Fruit fly (Drosophila melanogaster) whole organism, pupa: Measurements from ENCODE around the gene Hmt4-20.
A peak's percentile ranks its signal among the peaks of the same experiment; 100 is the strongest.

Experiments
- CG10348 ChIP-seq: fragments of 200-800 bp; sonication (Bioruptor generic); IDR thresholded peaks from 2 replicates; pipeline ENCODE4 v1.3.6; 2022; ENCODE audit warnings: missing biosample characterization, missing genetic modification characterization
- CG12605 ChIP-seq: fragments of 200-800 bp; sonication (Bioruptor generic); IDR thresholded peaks from 2 replicates; pipeline ENCODE4 v1.3.6; 2022; ENCODE audit warnings: missing biosample characterization, missing genetic modification characterization
- CG13204 ChIP-seq: fragments of 200-800 bp; sonication (Bioruptor generic); optimal IDR thresholded peaks from 2 replicates; lab custom pipeline; 2018; ENCODE audit warnings: missing biosample characterization, mild to moderate bottlenecking, missing genetic modification characterization, moderate library complexity
- CG14655 ChIP-seq: fragments of 200-800 bp; sonication (Bioruptor generic); optimal IDR thresholded peaks from 3 replicates; lab custom pipeline; 2017; ENCODE audit warnings: mild to moderate bottlenecking, missing biosample characterization, missing genetic modification reagents, missing genetic modification characterization
- CG15710 ChIP-seq: fragments of 200-800 bp; sonication (Bioruptor generic); optimal IDR thresholded peaks from 2 replicates; lab custom pipeline; 2018; ENCODE audit warnings: missing biosample characterization, mild to moderate bottlenecking, missing genetic modification characterization, moderate library complexity
- CG17806 ChIP-seq: fragments of 200-800 bp; sonication (Bioruptor generic); optimal IDR thresholded peaks from 2 replicates; lab custom pipeline; 2018; ENCODE audit warnings: missing biosample characterization, mild to moderate bottlenecking, missing genetic modification characterization, moderate library complexity
- CG32121 ChIP-seq: fragments of 200-800 bp; sonication (Bioruptor generic); IDR thresholded peaks from 2 replicates; pipeline ENCODE4 v1.3.6; 2022; ENCODE audit warnings: missing biosample characterization, missing genetic modification characterization
- CG34367 ChIP-seq: fragments of 200-800 bp; sonication (Bioruptor generic); optimal IDR thresholded peaks from 2 replicates; lab custom pipeline; 2018; ENCODE audit warnings: missing biosample characterization, mild to moderate bottlenecking, missing genetic modification characterization
- CG4496 ChIP-seq: fragments of 200-800 bp; sonication (Bioruptor generic); IDR thresholded peaks from 3 replicates; pipeline ENCODE4 v1.3.6; 2022; ENCODE audit warnings: missing biosample characterization, missing genetic modification characterization
- CG8159 ChIP-seq: fragments of 200-800 bp; sonication (Bioruptor generic); optimal IDR thresholded peaks from 3 replicates; lab custom pipeline; 2018; ENCODE audit warnings: missing biosample characterization, mild to moderate bottlenecking, missing genetic modification characterization, moderate library complexity
- CG8301 ChIP-seq: fragments of 200-800 bp; sonication (Bioruptor generic); optimal IDR thresholded peaks from 2 replicates; lab custom pipeline; 2018; ENCODE audit warnings: missing biosample characterization, mild to moderate bottlenecking, missing genetic modification characterization
- CG9948 ChIP-seq: fragments of 200-800 bp; sonication (Bioruptor generic); optimal IDR thresholded peaks from 2 replicates; lab custom pipeline; 2018; ENCODE audit warnings: missing biosample characterization, mild to moderate bottlenecking, missing genetic modification characterization, moderate library complexity
- D1 ChIP-seq: fragments of 200-800 bp; sonication (Bioruptor generic); optimal IDR thresholded peaks from 2 replicates; lab custom pipeline; 2018; ENCODE audit warnings: missing biosample characterization, mild to moderate bottlenecking, missing genetic modification characterization, moderate library complexity
- EcR ChIP-seq: fragments of 200-800 bp; sonication (Bioruptor generic); optimal IDR thresholded peaks from 3 replicates; lab custom pipeline; 2019; ENCODE audit warnings: missing biosample characterization, missing genetic modification characterization, mild to moderate bottlenecking, moderate library complexity, missing genetic modification reagents
- Ets98B ChIP-seq: fragments of 200-800 bp; sonication (Bioruptor generic); IDR thresholded peaks from 2 replicates; pipeline ENCODE4 v1.3.6; 2022; ENCODE audit warnings: missing biosample characterization, missing genetic modification characterization
- Pif1A ChIP-seq: fragments of 200-800 bp; sonication (Bioruptor generic); optimal IDR thresholded peaks from 3 replicates; lab custom pipeline; 2016; ENCODE audit warnings: missing biosample characterization, missing genetic modification characterization
- Pif1B ChIP-seq: fragments of 200-800 bp; sonication (Bioruptor generic); optimal IDR thresholded peaks from 3 replicates; lab custom pipeline; 2016; ENCODE audit warnings: missing biosample characterization, missing genetic modification characterization
- Snoo ChIP-seq: fragments of 200-800 bp; sonication (Bioruptor generic); optimal IDR thresholded peaks from 3 replicates; lab custom pipeline; 2017; ENCODE audit warnings: missing biosample characterization, mild to moderate bottlenecking, missing genetic modification characterization, inconsistent platforms
- fd96Ca ChIP-seq: fragments of 200-800 bp; sonication (Bioruptor generic); IDR thresholded peaks from 3 replicates; pipeline ENCODE4 v1.3.6; 2022; ENCODE audit warnings: missing biosample characterization, missing genetic modification characterization
- gl ChIP-seq: fragments of 200-800 bp; sonication (Bioruptor generic); optimal IDR thresholded peaks from 2 replicates; lab custom pipeline; 2018; ENCODE audit warnings: missing biosample characterization, mild to moderate bottlenecking, missing genetic modification characterization
- rn ChIP-seq: fragments of 200-800 bp; sonication (Bioruptor generic); IDR thresholded peaks from 2 replicates; pipeline ENCODE4 v1.3.6; 2022; ENCODE audit warnings: missing biosample characterization, missing genetic modification characterization

Gene Hmt4-20

DNA sequence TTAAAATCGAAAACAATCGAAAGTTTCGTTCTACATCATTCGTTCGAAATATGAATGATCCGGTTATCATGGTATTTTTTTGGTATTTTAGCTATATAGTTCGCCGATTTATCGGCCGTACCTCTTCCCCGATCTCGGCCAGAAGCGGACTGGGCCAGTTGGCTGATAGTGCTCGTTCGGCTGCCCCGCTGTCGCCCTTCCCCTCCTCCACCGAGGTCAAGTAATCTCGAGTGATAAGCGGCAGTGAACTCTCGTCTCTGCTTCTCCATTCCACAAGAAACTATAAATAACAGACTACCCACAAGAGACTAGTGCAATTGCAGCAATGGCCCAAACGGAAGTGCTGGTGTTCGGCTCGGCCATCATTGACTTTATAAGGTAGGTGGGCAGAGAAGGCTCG lies 32.5 kb downstream of the Hmt4-20 start, which contains the start of gene CG13369:
Gene CG13369, plus strand, starts transcription at position 112 of the 400 bp plus-strand sequence.
- TF ChIP-seq D1 (tag; lab: Kevin White, UChicago) (no peak), CG8301 (tag; lab: Kevin White, UChicago) (no peak), gl (tag; lab: Kevin White, UChicago) (no peak), rn (GFP tag; lab: Robert Waterston, UW) (no peak), fd96Ca (GFP tag; lab: Robert Waterston, UW) (no peak), Pif1B (GFP tag; lab: Kevin White, UChicago) (no peak), Ets98B (GFP tag; lab: Robert Waterston, UW) (no peak), Snoo (tag; lab: Kevin White, UChicago) (no peak), CG17806 (tag; lab: Kevin White, UChicago) (no peak), Pif1A (GFP tag; lab: Kevin White, UChicago) (no peak), CG15710 (no peak), CG10348 (GFP tag; lab: Robert Waterston, UW) (no peak)

DNA sequence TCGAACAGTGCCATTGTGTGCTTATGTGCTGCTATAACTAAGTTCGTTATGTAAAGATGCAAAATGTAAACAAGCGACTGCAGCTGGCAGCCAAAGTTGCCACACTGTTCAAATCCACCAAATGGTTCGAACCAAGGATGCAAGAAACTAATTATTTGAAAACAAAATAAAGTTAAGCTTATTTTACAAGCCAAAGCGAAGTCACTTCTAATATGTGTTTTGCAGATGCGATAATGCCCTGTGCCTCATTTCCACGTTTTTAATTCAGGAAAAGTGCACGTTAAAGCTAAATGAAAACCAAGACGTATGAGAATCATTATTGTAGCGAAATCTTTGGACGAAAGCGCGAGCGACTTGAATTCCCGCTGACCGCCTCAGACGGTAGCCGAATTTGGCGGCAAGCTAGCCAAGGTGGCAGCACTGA lies 34.7 kb downstream of the Hmt4-20 start, which contains the start of the genes CG13365 and Vsp37A:
Gene CG13365, minus strand, starts transcription at position 84 of the 424 bp plus-strand sequence.
Gene Vsp37A, plus strand, starts transcription at position 399 of the 424 bp plus-strand sequence.
- TF ChIP-seq CG9948 (tag; lab: Kevin White, UChicago) (no peak), CG4496 (GFP tag; lab: Robert Waterston, UW) (no peak), CG10348 (GFP tag; lab: Robert Waterston, UW) (no peak), CG15710 (peak; percentile 26), CG8301 (tag; lab: Kevin White, UChicago) (peak; percentile 3), CG8159 (tag; lab: Kevin White, UChicago) (peak; percentile 35), D1 (tag; lab: Kevin White, UChicago) (no peak), Pif1B (GFP tag; lab: Kevin White, UChicago) (no peak), CG17806 (tag; lab: Kevin White, UChicago) (no peak)
- TF ChIP-seq, all 21 proteins: peak for 3

DNA sequence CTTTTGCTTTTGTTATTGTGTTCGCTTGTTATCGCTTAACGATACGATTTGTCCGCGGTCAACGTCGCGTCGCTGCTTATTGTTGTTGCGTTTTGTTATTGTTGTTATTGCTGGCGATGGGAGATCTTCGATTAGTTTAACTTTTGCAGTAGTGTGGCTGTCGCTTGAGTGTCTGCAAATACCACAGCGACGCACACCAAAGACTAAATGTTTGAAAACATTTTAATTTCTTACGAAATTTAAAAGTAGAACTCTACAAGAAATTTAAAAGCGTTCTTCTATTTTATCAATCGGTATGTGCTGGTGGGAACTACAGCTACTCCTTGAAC lies 35.8 kb downstream of the Hmt4-20 start, which contains the start of gene spdi:
Gene spdi, minus strand, starts transcription at position 94 of the 329 bp plus-strand sequence.
- no peak for TF ChIP-seq CG10348 (GFP tag; lab: Robert Waterston, UW)
- TF ChIP-seq fd96Ca (GFP tag; lab: Robert Waterston, UW), result no peak
- no peak for TF ChIP-seq Ets98B (GFP tag; lab: Robert Waterston, UW)
- TF ChIP-seq gl (tag; lab: Kevin White, UChicago), result no peak
- no peak for TF ChIP-seq CG15710
- TF ChIP-seq CG13204 (GFP tag; lab: Kevin White, UChicago), result no peak
- no peak for TF ChIP-seq rn (GFP tag; lab: Robert Waterston, UW)
- TF ChIP-seq CG8301 (tag; lab: Kevin White, UChicago), result no peak
- no peak for TF ChIP-seq CG4496 (GFP tag; lab: Robert Waterston, UW)
- TF ChIP-seq CG9948 (tag; lab: Kevin White, UChicago), result no peak
- TF ChIP-seq CG34367, result no peak
- TF ChIP-seq CG12605, result no peak
- TF ChIP-seq Pif1A (GFP tag; lab: Kevin White, UChicago), result no peak
- TF ChIP-seq CG17806 (tag; lab: Kevin White, UChicago), result no peak
- TF ChIP-seq D1 (tag; lab: Kevin White, UChicago), result no peak
- TF ChIP-seq CG32121 (GFP tag; lab: Robert Waterston, UW), result no peak

DNA sequence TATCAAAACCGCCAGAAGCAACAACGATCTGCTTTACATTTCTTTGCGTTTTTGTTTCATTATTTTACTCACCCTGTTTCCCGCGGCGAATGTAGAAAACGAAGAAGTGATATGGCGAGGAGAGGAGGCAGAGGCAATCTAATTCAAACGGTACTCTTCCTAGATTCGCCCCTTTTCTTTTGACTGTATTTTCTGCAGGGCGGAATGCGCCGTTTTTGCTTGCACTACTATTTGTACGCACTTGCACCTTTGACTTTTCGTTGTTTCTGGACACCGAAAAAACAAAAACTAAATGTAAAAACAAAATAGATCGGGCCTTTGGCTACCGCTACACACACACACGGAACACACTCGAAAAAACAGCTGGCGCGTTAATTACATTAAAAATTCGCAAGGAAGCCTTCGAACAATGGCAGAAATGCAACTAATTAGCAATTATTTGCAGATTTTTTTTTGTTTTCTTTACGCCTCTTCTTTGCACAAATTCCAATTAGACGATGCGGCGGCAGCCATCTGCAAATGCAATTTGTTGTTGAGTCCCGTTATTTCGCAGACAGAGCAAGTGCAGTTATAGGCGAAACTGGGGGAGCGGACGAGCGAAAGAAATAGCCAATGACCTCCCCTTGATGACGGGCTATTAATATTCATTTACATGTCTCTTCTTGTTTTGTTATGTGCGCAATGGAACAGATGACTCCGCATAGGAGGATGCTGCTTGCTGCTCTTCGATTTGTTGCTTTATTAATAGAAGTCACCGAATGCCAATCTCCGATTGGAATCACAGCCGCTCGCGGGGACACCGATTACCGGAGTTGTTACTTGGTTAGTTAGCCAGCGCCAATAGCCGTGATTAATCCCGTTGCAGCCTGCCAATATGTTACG lies 36.4 kb downstream of the Hmt4-20 start:
- TF ChIP-seq CG14655 (GFP tag; lab: Kevin White, UChicago), result no peak
- TF ChIP-seq fd96Ca (GFP tag; lab: Robert Waterston, UW), result peak; percentile 29; the same call in 1 of the 3 replicates
- TF ChIP-seq EcR, result peak; percentile 91
- TF ChIP-seq rn (GFP tag; lab: Robert Waterston, UW), result no peak
- TF ChIP-seq CG4496 (GFP tag; lab: Robert Waterston, UW), result no peak
- TF ChIP-seq Ets98B (GFP tag; lab: Robert Waterston, UW), result peak; percentile 22; the same call in 1 of the 2 replicates

DNA sequence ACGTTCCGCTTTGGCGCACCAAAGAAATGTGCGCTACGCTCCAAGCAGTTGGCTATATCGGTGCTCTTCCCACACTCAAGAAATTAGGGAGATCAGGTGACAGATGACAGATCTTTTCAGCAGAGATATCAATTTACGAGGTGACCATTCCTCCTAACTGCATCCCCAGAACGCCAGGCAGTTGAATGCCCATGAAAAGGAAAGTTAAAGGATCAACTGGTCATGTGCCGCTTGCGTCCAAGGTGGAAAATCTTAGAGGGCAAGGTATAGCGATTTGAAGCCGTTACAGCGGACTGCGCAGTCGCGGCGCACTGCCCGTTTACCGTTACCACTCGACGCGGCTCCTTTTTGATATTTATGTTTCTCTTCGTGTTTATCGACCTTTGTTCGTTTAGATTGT lies 37.2 kb downstream of the Hmt4-20 start:
- TF ChIP-seq Pif1B (GFP tag; lab: Kevin White, UChicago) (no peak), CG4496 (GFP tag; lab: Robert Waterston, UW) (0 out of 3 replicates have a peak, but pooled peaks have one; percentile 32), CG8301 (tag; lab: Kevin White, UChicago) (peak; percentile 1)

DNA sequence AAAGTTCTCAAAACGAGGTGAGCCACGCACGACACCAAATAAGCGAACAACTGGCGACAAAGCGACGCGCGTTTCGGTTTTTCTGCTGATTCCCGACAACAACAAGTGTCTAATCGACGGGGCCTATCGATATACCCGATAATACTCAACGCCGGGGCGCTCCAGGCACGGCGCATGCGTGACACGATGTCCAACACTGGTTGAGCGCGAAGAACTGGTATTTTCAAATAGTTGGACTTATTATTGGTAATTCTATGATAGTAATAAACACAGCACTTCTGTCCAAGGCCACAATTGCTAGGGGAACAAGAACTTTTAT lies 38.4 kb downstream of the Hmt4-20 start:
- no peak for TF ChIP-seq gl (tag; lab: Kevin White, UChicago)
- no peak for TF ChIP-seq CG10348 (GFP tag; lab: Robert Waterston, UW)
- no peak for TF ChIP-seq Pif1A (GFP tag; lab: Kevin White, UChicago)
- TF ChIP-seq Snoo (tag; lab: Kevin White, UChicago), result no peak
- no peak for TF ChIP-seq D1 (tag; lab: Kevin White, UChicago)
- TF ChIP-seq CG15710, result no peak
- no peak for TF ChIP-seq CG34367
- TF ChIP-seq CG13204 (GFP tag; lab: Kevin White, UChicago), result no peak
- no peak for TF ChIP-seq CG14655 (GFP tag; lab: Kevin White, UChicago)
- TF ChIP-seq CG4496 (GFP tag; lab: Robert Waterston, UW), result no peak
- TF ChIP-seq CG32121 (GFP tag; lab: Robert Waterston, UW), result no peak
- TF ChIP-seq CG12605, result no peak
- no peak for TF ChIP-seq fd96Ca (GFP tag; lab: Robert Waterston, UW)
- TF ChIP-seq CG8159 (tag; lab: Kevin White, UChicago), result no peak
